Worm (Caenorhabditis elegans): Measurements from ENCODE around the gene Y2H9A.6.

ce11 chrV:13401669-13402068, 42.0 kb upstream of the Y2H9A.6 start:
- TF ChIP-seq sea-1 (GFP tag; conservative IDR thresholded peaks at IDR 0.05) (no peak), ceh-13 (GFP tag; optimal IDR thresholded peaks at IDR 0.05) (no peak), flt-1 (GFP tag; IDR thresholded peaks at IDR 0.05) (no peak), pes-1 (GFP tag; IDR thresholded peaks at IDR 0.05) (no peak), tbx-11 (GFP tag; IDR thresholded peaks at IDR 0.05) (no peak), tbx-37 (GFP tag; conservative IDR thresholded peaks at IDR 0.05) (no peak), ama-1 (optimal IDR thresholded peaks at IDR 0.05) (no peak)

Data from whole organism, early embryonic.